Worm (Caenorhabditis elegans) whole organism, young adult: ENCODE results near the gene F35B3.7.
A peak's percentile ranks its signal among the peaks of the same experiment; 100 is the strongest.

Experiments used
- B0019.2 ChIP-seq: fragments of 200-800 bp; sonication (Bioruptor generic); conservative IDR thresholded peaks from 2 replicates; pipeline ENCODE4 v1.3.6; 2022; ENCODE audit warnings: missing genetic modification reagents, missing genetic modification characterization, missing compliant biosample characterization
- B0261.1 ChIP-seq: sonication (generic microtip); optimal IDR thresholded peaks from 2 replicates; lab custom pipeline; 2016; ENCODE audit warnings: mild to moderate bottlenecking, missing genetic modification characterization, moderate library complexity, missing compliant biosample characterization
- C17E4.6 ChIP-seq: fragments of 200-800 bp; sonication (Bioruptor generic); IDR thresholded peaks from 2 replicates; pipeline ENCODE4 v1.3.6; 2022; ENCODE audit warnings: missing genetic modification reagents, missing genetic modification characterization, missing compliant biosample characterization
- D2030.7 ChIP-seq: fragments of 200-800 bp; sonication (Bioruptor generic); IDR thresholded peaks from 2 replicates; pipeline ENCODE4 v1.3.6; 2022; ENCODE audit warnings: missing genetic modification reagents, missing genetic modification characterization, missing compliant biosample characterization
- F22D6.2 ChIP-seq: sonication (generic microtip); optimal IDR thresholded peaks from 2 replicates; lab custom pipeline; 2016; ENCODE audit warnings: mild to moderate bottlenecking, missing genetic modification characterization, missing compliant biosample characterization
- F52B5.7 ChIP-seq: sonication (generic microtip); optimal IDR thresholded peaks from 2 replicates; lab custom pipeline; 2016; ENCODE audit warnings: mild to moderate bottlenecking, missing genetic modification characterization, missing compliant biosample characterization
- F57C9.4 ChIP-seq: sonication (generic microtip); optimal IDR thresholded peaks from 2 replicates; lab custom pipeline; 2017; ENCODE audit warnings: mild to moderate bottlenecking, missing genetic modification characterization, missing compliant biosample characterization
- K12H6.12 ChIP-seq: fragments of 200-800 bp; sonication (Bioruptor generic); optimal IDR thresholded peaks from 2 replicates; lab custom pipeline; 2018; ENCODE audit warnings: mild to moderate bottlenecking, missing genetic modification characterization, missing compliant biosample characterization
- T07F8.4 ChIP-seq: sonication (generic microtip); optimal IDR thresholded peaks from 2 replicates; lab custom pipeline; 2016; ENCODE audit warnings: mild to moderate bottlenecking, missing genetic modification characterization, moderate library complexity, missing compliant biosample characterization
- Y56A3A.18 ChIP-seq: fragments of 200-800 bp; sonication (Bioruptor generic); IDR thresholded peaks from 2 replicates; pipeline ENCODE4 v1.3.6; 2022; ENCODE audit warnings: missing genetic modification reagents, missing genetic modification characterization, missing compliant biosample characterization
- aptf-3 ChIP-seq: fragments of 200-800 bp; sonication (Bioruptor generic); IDR thresholded peaks from 2 replicates; pipeline ENCODE4 v1.3.6; 2022; ENCODE audit warnings: missing genetic modification characterization, missing compliant biosample characterization
- athp-1 ChIP-seq: sonication (generic microtip); optimal IDR thresholded peaks from 2 replicates; lab custom pipeline; 2017; ENCODE audit warnings: mild to moderate bottlenecking, missing genetic modification characterization, missing compliant biosample characterization
- cebp-1 ChIP-seq, 2 experiments: fragments of 200-800 bp in 1 of 2; sonication (Bioruptor generic) in 1 of 2; sonication (generic microtip) in 1 of 2; IDR thresholded peaks in 1 of 2; optimal IDR thresholded peaks in 1 of 2; 2 replicates each; pipeline versions ENCODE4 v1.3.6 to Lab custom; 2017 to 2022; ENCODE audit warnings: missing compliant biosample characterization in 2 of 2, missing genetic modification characterization in 2 of 2, mild to moderate bottlenecking in 1 of 2, missing genetic modification reagents in 1 of 2, moderate library complexity in 1 of 2
- ceh-100 ChIP-seq: fragments of 200-800 bp; sonication (Bioruptor generic); IDR thresholded peaks from 2 replicates; pipeline ENCODE4 v1.3.6; 2022; ENCODE audit warnings: missing genetic modification reagents, missing genetic modification characterization, missing compliant biosample characterization
- ceh-58 ChIP-seq: fragments of 200-800 bp; sonication (Bioruptor generic); IDR thresholded peaks from 2 replicates; pipeline ENCODE4 v1.3.6; 2022; ENCODE audit warnings: missing genetic modification characterization, missing compliant biosample characterization
- ceh-91 ChIP-seq: fragments of 200-800 bp; sonication (Bioruptor generic); IDR thresholded peaks from 2 replicates; pipeline ENCODE4 v1.3.6; 2022; ENCODE audit warnings: missing genetic modification reagents, missing genetic modification characterization, missing compliant biosample characterization
- die-1 ChIP-seq: sonication (generic microtip); optimal IDR thresholded peaks from 2 replicates; lab custom pipeline; 2016; ENCODE audit warnings: missing genotype, mild to moderate bottlenecking, missing genetic modification characterization, missing compliant biosample characterization
- dox-1 ChIP-seq: fragments of 200-800 bp; sonication (Bioruptor generic); IDR thresholded peaks from 2 replicates; pipeline ENCODE4 v1.3.6; 2022; ENCODE audit warnings: missing genetic modification reagents, missing genetic modification characterization, missing compliant biosample characterization
- egl-18 ChIP-seq: fragments of 200-800 bp; sonication (Bioruptor generic); IDR thresholded peaks from 2 replicates; pipeline ENCODE4 v1.3.6; 2022; ENCODE audit warnings: missing genetic modification reagents, missing genetic modification characterization, missing compliant biosample characterization
- ets-4 ChIP-seq: fragments of 200-800 bp; sonication (Bioruptor generic); optimal IDR thresholded peaks from 2 replicates; lab custom pipeline; 2018; ENCODE audit warnings: mild to moderate bottlenecking, missing genetic modification characterization, missing compliant biosample characterization
- let-526 ChIP-seq: fragments of 200-800 bp; sonication (Bioruptor generic); IDR thresholded peaks from 2 replicates; pipeline ENCODE4 v1.3.6; 2022; ENCODE audit warnings: missing genetic modification reagents, missing genetic modification characterization, missing compliant biosample characterization
- let-607 ChIP-seq, 2 experiments: fragments of 200-800 bp in 1 of 2; sonication (Bioruptor generic) in 1 of 2; sonication (generic microtip) in 1 of 2; optimal IDR thresholded peaks; 2 replicates each; lab custom pipeline; 2016 to 2018; ENCODE audit warnings: mild to moderate bottlenecking in 2 of 2, missing compliant biosample characterization in 2 of 2, missing genetic modification characterization in 2 of 2, moderate library complexity in 2 of 2, missing genotype in 1 of 2
- lir-1 ChIP-seq: fragments of 200-800 bp; sonication (Bioruptor generic); conservative IDR thresholded peaks from 2 replicates; pipeline ENCODE4 v1.3.6; 2022; ENCODE audit warnings: missing genetic modification reagents, missing genetic modification characterization, missing compliant biosample characterization
- lsl-1 ChIP-seq: fragments of 200-800 bp; sonication (Bioruptor generic); optimal IDR thresholded peaks from 2 replicates; lab custom pipeline; 2018; ENCODE audit warnings: mild to moderate bottlenecking, missing genetic modification characterization, moderate library complexity, missing compliant biosample characterization
- madf-10 ChIP-seq: sonication (generic microtip); optimal IDR thresholded peaks from 2 replicates; lab custom pipeline; 2016; ENCODE audit warnings: mild to moderate bottlenecking, missing genetic modification characterization, missing compliant biosample characterization
- madf-8 ChIP-seq: fragments of 200-800 bp; sonication (Bioruptor generic); conservative IDR thresholded peaks from 2 replicates; pipeline ENCODE4 v1.3.6; 2022; ENCODE audit warnings: missing genetic modification reagents, missing genetic modification characterization, missing compliant biosample characterization
- nfya-2 ChIP-seq: fragments of 200-800 bp; sonication (Bioruptor generic); IDR thresholded peaks from 2 replicates; pipeline ENCODE4 v1.3.6; 2022; ENCODE audit warnings: missing genetic modification reagents, missing genetic modification characterization, missing compliant biosample characterization
- nhr-80 ChIP-seq: sonication (generic microtip); optimal IDR thresholded peaks from 2 replicates; lab custom pipeline; 2016; ENCODE audit warnings: missing genetic modification characterization, missing compliant biosample characterization
- pha-4 ChIP-seq: fragments of 150-350 bp; sonication (generic microtip); optimal IDR thresholded peaks from 2 replicates; lab custom pipeline; 2014; ENCODE audit warnings: missing biosample characterization, missing genetic modification reagents, missing genetic modification characterization
- snpc-1.1 ChIP-seq: sonication (generic microtip); optimal IDR thresholded peaks from 2 replicates; lab custom pipeline; 2017; ENCODE audit warnings: missing genetic modification characterization, mild to moderate bottlenecking, missing compliant biosample characterization, antibody characterized with exemption, moderate library complexity, missing genotype, missing genetic modification reagents; ENCODE audit not compliant: insufficient read depth
- snpc-3.4 ChIP-seq: sonication (generic microtip); optimal IDR thresholded peaks from 2 replicates; lab custom pipeline; 2017; ENCODE audit warnings: missing genetic modification characterization, mild to moderate bottlenecking, missing compliant biosample characterization, antibody characterized with exemption, moderate library complexity, missing genotype, missing genetic modification reagents
- snpc-4 ChIP-seq, 5 experiments: fragments of 150-350 bp in 1 of 5; sonication (generic microtip) in 4 of 5; optimal IDR thresholded peaks; 2 replicates each; lab custom pipeline; 2014 to 2018; ENCODE audit warnings: missing genetic modification characterization in 5 of 5, missing biosample characterization in 3 of 5, antibody characterized with exemption in 2 of 5, mild to moderate bottlenecking in 2 of 5, missing compliant biosample characterization in 2 of 5, missing genotype in 2 of 5, moderate library complexity in 2 of 5, missing genetic modification reagents in 1 of 5
- tbp1 ChIP-seq: fragments of 200-800 bp; sonication (Bioruptor generic); optimal IDR thresholded peaks from 2 replicates; lab custom pipeline; 2018; ENCODE audit warnings: mild to moderate bottlenecking, missing genetic modification characterization, missing compliant biosample characterization
- unc-130 ChIP-seq: sonication (generic microtip); optimal IDR thresholded peaks from 2 replicates; lab custom pipeline; 2016; ENCODE audit warnings: missing genetic modification reagents, missing genetic modification characterization, missing compliant biosample characterization
- unc-62 ChIP-seq: fragments of 150-350 bp; optimal IDR thresholded peaks from 2 replicates; lab custom pipeline; 2014; ENCODE audit warnings: missing biosample characterization, missing genetic modification reagents, missing genetic modification characterization
- xnd-1 ChIP-seq: sonication (generic microtip); optimal IDR thresholded peaks from 2 replicates; lab custom pipeline; 2016; ENCODE audit warnings: missing genotype, missing genetic modification reagents, missing genetic modification characterization, missing compliant biosample characterization
- ztf-26 ChIP-seq: sonication (generic microtip); optimal IDR thresholded peaks from 2 replicates; lab custom pipeline; 2017; ENCODE audit warnings: missing genetic modification characterization, missing compliant biosample characterization
- ztf-28 ChIP-seq: fragments of 200-800 bp; sonication (Bioruptor generic); IDR thresholded peaks from 2 replicates; pipeline ENCODE4 v1.3.6; 2022; ENCODE audit warnings: missing genetic modification reagents, missing genetic modification characterization, missing compliant biosample characterization

Gene F35B3.7

ce11 chrX:17072088-17072487, 29.2 kb upstream of the F35B3.7 start, which contains the start of gene C30G4.4:
Gene C30G4.4 (minus strand): TSS chrX:17072188.
- TF ChIP-seq let-526 (no peak), D2030.7 (GFP tag; lab: Robert Waterston, UW) (no peak), ztf-26 (tag; lab: Kevin White, UChicago) (no peak), tbp1 (GFP tag; lab: Kevin White, UChicago) (no peak), lsl-1 (GFP tag; lab: Kevin White, UChicago) (no peak), ceh-91 (no peak), ets-4 (GFP tag; lab: Kevin White, UChicago) (no peak), K12H6.12 (tag; lab: Kevin White, UChicago) (no peak), Y56A3A.18 (GFP tag; lab: Robert Waterston, UW) (no peak), die-1 (tag; lab: Kevin White, UChicago) (no peak), T07F8.4 (tag; lab: Kevin White, UChicago) (no peak), F22D6.2 (tag; lab: Kevin White, UChicago) (no peak), unc-62 (GFP tag; lab: Kevin White, UChicago) (no peak), pha-4 (tag; lab: Kevin White, UChicago) (no peak)

- no peak for TF ChIP-seq let-607 (tag; optimal IDR thresholded peaks at IDR 0.05; lab: Kevin White, UChicago)
- TF ChIP-seq snpc-1.1 = no peak
- no peak for TF ChIP-seq snpc-3.4 (tag; lab: Kevin White, UChicago)
- no peak for TF ChIP-seq F22D6.2 (tag; lab: Kevin White, UChicago)
- no peak for TF ChIP-seq nfya-2 (GFP tag; lab: Robert Waterston, UW)
- TF ChIP-seq aptf-3 (GFP tag; lab: Robert Waterston, UW) = no peak
- TF ChIP-seq ceh-100 (GFP tag; lab: Robert Waterston, UW) = no peak
- no peak for TF ChIP-seq ztf-28 (GFP tag; lab: Robert Waterston, UW)
- TF ChIP-seq unc-130 (GFP tag; lab: Kevin White, UChicago) = no peak
- TF ChIP-seq C17E4.6 (GFP tag; lab: Robert Waterston, UW) = no peak
- no peak for TF ChIP-seq athp-1
- no peak for TF ChIP-seq die-1 (tag; lab: Kevin White, UChicago)
- TF ChIP-seq F52B5.7 = no peak
- no peak for TF ChIP-seq ceh-58
- no peak for TF ChIP-seq B0261.1 (tag; lab: Kevin White, UChicago)
- TF ChIP-seq T07F8.4 (tag; lab: Kevin White, UChicago) = no peak
- no peak for TF ChIP-seq madf-8 (GFP tag; lab: Robert Waterston, UW)
- no peak for TF ChIP-seq xnd-1 (tag; lab: Kevin White, UChicago)
- no peak for TF ChIP-seq madf-10
- no peak for TF ChIP-seq B0019.2 (GFP tag; lab: Robert Waterston, UW)
Observed at ce11 chrX:17070495-17070894, 27.6 kb upstream of the F35B3.7 start.

- TF ChIP-seq cebp-1 (GFP tag; IDR thresholded peaks at IDR 0.05; lab: Robert Waterston, UW) (no peak), cebp-1 (tag; optimal IDR thresholded peaks at IDR 0.05; lab: Kevin White, UChicago) (peak; percentile 43), nhr-80 (tag; lab: Kevin White, UChicago) (peak; percentile 64), egl-18 (GFP tag; lab: Robert Waterston, UW) (no peak), F57C9.4 (tag; lab: Kevin White, UChicago) (no peak), snpc-4 (GFP tag; optimal IDR thresholded peaks at IDR 0.05; lab: Kevin White, UChicago) (no peak), snpc-4 (tag; optimal IDR thresholded peaks at IDR 0.05; lab: Kevin White, UChicago) (no peak), lir-1 (GFP tag; lab: Robert Waterston, UW) (no peak), unc-130 (GFP tag; lab: Kevin White, UChicago) (no peak), dox-1 (GFP tag; lab: Robert Waterston, UW) (0 out of 2 replicates have a peak, but pooled peaks have one; percentile 43), ceh-91 (no peak), athp-1 (no peak)
Observed at ce11 chrX:17066937-17067336, 24.1 kb upstream of the F35B3.7 start.
